Worm (Caenorhabditis elegans): Measurements from ENCODE around the gene T10B10.4.
A peak's percentile ranks its signal among the peaks of the same experiment; 100 is the strongest.

T10B10.4 gene

ce11 chrX:15175211-15175610 lies 14.7 kb upstream of the T10B10.4 start:
- TF ChIP-seq unc-42 (tag; optimal IDR thresholded peaks at IDR 0.05) = no peak
- TF ChIP-seq F13H6.1 (tag; optimal IDR thresholded peaks at IDR 0.05) = no peak
- TF ChIP-seq unc-3 (GFP tag; conservative IDR thresholded peaks at IDR 0.05) = no peak
- TF ChIP-seq unc-3 (tag; optimal IDR thresholded peaks at IDR 0.05) = no peak
- TF ChIP-seq K02D7.2 (tag; optimal IDR thresholded peaks at IDR 0.05) = no peak
- no peak for TF ChIP-seq dmd-4 (tag; optimal IDR thresholded peaks at IDR 0.05; ENCODE audit: borderline replicate concordance)
- no peak for TF ChIP-seq ceh-24 (tag; optimal IDR thresholded peaks at IDR 0.05)
- no peak for TF ChIP-seq ceh-31 (tag; optimal IDR thresholded peaks at IDR 0.05)
- no peak for TF ChIP-seq pag-3 (tag; optimal IDR thresholded peaks at IDR 0.05; ENCODE audit: borderline replicate concordance)
- TF ChIP-seq syd-9 (tag; optimal IDR thresholded peaks at IDR 0.05) = no peak
- no peak for TF ChIP-seq sox-2 (GFP tag; IDR thresholded peaks at IDR 0.05)

DNA sequence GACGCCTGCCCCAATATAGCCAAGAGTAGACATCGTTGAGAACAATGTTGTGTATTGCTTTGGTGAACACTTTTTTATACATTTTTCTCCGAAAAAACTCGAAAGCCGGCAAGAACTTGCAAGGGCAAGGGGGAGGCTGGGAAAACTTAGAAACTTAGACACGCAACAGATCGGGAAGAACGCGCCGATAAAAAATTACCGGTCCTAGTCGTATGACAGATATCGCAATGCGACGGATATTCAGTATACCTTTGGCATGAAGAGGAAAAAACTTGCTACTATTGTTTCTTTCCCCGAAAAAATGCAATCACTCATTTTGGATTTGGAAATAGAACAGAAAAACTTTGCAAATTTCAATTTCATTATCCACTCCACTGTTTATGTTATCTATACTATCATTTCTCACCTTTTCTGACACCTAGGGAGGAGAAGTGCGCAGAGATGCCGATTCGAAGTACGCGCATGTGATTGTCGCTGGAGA lies 13.5 kb upstream of the T10B10.4 start, which contains the start of gene col-41:
col-41 (minus strand) TSS at position 51 of the 481 bp plus-strand sequence.
- TF ChIP-seq gmeb-2 (tag; optimal IDR thresholded peaks at IDR 0.05) (no peak), ceh-22 (tag; optimal IDR thresholded peaks at IDR 0.05) (no peak), ahr-1 (tag; optimal IDR thresholded peaks at IDR 0.05) (no peak), nhr-11 (tag; optimal IDR thresholded peaks at IDR 0.05) (no peak), pha-4 (tag; optimal IDR thresholded peaks at IDR 0.05) (no peak), ttx-3 (tag; optimal IDR thresholded peaks at IDR 0.05) (no peak), ztf-16 (tag; optimal IDR thresholded peaks at IDR 0.05) (no peak), npax-4 (tag; optimal IDR thresholded peaks at IDR 0.05) (no peak), pqm-1 (tag; optimal IDR thresholded peaks at IDR 0.05) (no peak), fkh-6 (tag; optimal IDR thresholded peaks at IDR 0.05) (no peak), ceh-19 (GFP tag; optimal IDR thresholded peaks at IDR 0.05) (no peak), fax-1 (tag; optimal IDR thresholded peaks at IDR 0.05) (no peak), fkh-10 (GFP tag; optimal IDR thresholded peaks at IDR 0.05) (no peak), mec-3 (tag; optimal IDR thresholded peaks at IDR 0.05; ENCODE audit: borderline replicate concordance) (no peak), pat-9 (tag; optimal IDR thresholded peaks at IDR 0.05) (no peak), pha-2 (tag; optimal IDR thresholded peaks at IDR 0.05) (no peak)

- TF ChIP-seq T23F11.4 (GFP tag; optimal IDR thresholded peaks at IDR 0.05) = no peak
- no peak for TF ChIP-seq K02D7.2 (tag; optimal IDR thresholded peaks at IDR 0.05)
- peak; percentile 52 for TF ChIP-seq hlh-30 (tag; optimal IDR thresholded peaks at IDR 0.05; ENCODE audit: insufficient read depth)
- no peak for TF ChIP-seq pros-1 (tag; optimal IDR thresholded peaks at IDR 0.05)
- no peak for TF ChIP-seq fkh-10 (GFP tag; optimal IDR thresholded peaks at IDR 0.05)
- no peak for TF ChIP-seq fax-1 (tag; optimal IDR thresholded peaks at IDR 0.05)
- no peak; the same call in 1 of the 2 replicates for TF ChIP-seq ceh-45 (GFP tag; IDR thresholded peaks at IDR 0.05)
- peak; percentile 73 for TF ChIP-seq tbx-2 (tag; optimal IDR thresholded peaks at IDR 0.05)
- TF ChIP-seq eyg-1 (tag; optimal IDR thresholded peaks at IDR 0.05) = no peak
- TF ChIP-seq nhr-232 (tag; optimal IDR thresholded peaks at IDR 0.05) = peak; percentile 40
- TF ChIP-seq lim-6 (tag; optimal IDR thresholded peaks at IDR 0.05) = no peak
- TF ChIP-seq ama-1 (optimal IDR thresholded peaks at IDR 0.05) = no peak
- no peak for TF ChIP-seq ceh-14 (tag; optimal IDR thresholded peaks at IDR 0.05)
- no peak for TF ChIP-seq odd-2 (tag; optimal IDR thresholded peaks at IDR 0.05)
- peak; percentile 34 for TF ChIP-seq F13H6.1 (tag; optimal IDR thresholded peaks at IDR 0.05)
- TF ChIP-seq dve-1 (tag; optimal IDR thresholded peaks at IDR 0.05) = peak; percentile 19
- TF ChIP-seq pha-4 (tag; optimal IDR thresholded peaks at IDR 0.05) = no peak
- TF ChIP-seq madf-2 (tag; optimal IDR thresholded peaks at IDR 0.05) = peak; percentile 17
- no peak for TF ChIP-seq ceh-9 (tag; optimal IDR thresholded peaks at IDR 0.05)
- peak; percentile 8 for TF ChIP-seq ceh-19 (GFP tag; optimal IDR thresholded peaks at IDR 0.05)
- TF ChIP-seq unc-42 (tag; optimal IDR thresholded peaks at IDR 0.05) = peak; percentile 49
- TF ChIP-seq ceh-22 (tag; optimal IDR thresholded peaks at IDR 0.05) = no peak
- no peak for TF ChIP-seq Y22D7AL.16 (tag; optimal IDR thresholded peaks at IDR 0.05)
- TF ChIP-seq ttx-3 (tag; optimal IDR thresholded peaks at IDR 0.05) = no peak
- no peak for TF ChIP-seq ceh-30 (tag; optimal IDR thresholded peaks at IDR 0.05)
- peak; percentile 9 for TF ChIP-seq unc-55 (GFP tag; optimal IDR thresholded peaks at IDR 0.05)
- no peak for TF ChIP-seq nhr-11 (tag; optimal IDR thresholded peaks at IDR 0.05)
- TF ChIP-seq tbx-7 (tag; optimal IDR thresholded peaks at IDR 0.05) = no peak
- TF ChIP-seq sdc-2 (tag; optimal IDR thresholded peaks at IDR 0.05) = peak; percentile 78
- TF ChIP-seq ceh-24 (tag; optimal IDR thresholded peaks at IDR 0.05) = no peak
- no peak for TF ChIP-seq C08G9.2 (tag; optimal IDR thresholded peaks at IDR 0.05)
- TF ChIP-seq ceh-48 (tag; optimal IDR thresholded peaks at IDR 0.05) = no peak
- TF ChIP-seq pha-2 (tag; optimal IDR thresholded peaks at IDR 0.05) = no peak
- no peak for TF ChIP-seq fkh-6 (tag; optimal IDR thresholded peaks at IDR 0.05)
- TF ChIP-seq sox-4 (tag; optimal IDR thresholded peaks at IDR 0.05) = peak; percentile 33
- peak; percentile 28 for TF ChIP-seq pat-9 (tag; optimal IDR thresholded peaks at IDR 0.05)
Measured at ce11 chrX:15181454-15181853, 8.5 kb upstream of the T10B10.4 start, which contains the start of gene pkhm-2. Gene pkhm-2 (minus strand): TSS chrX:15181465.
